Fruit fly (Drosophila melanogaster) whole organism, adult: ENCODE data around the gene CG11902.
A peak's percentile ranks its signal among the peaks of the same experiment; 100 is the strongest.

Source experiments
- CG11617 ChIP-seq: fragments of 200-800 bp; sonication (Bioruptor generic); optimal IDR thresholded peaks from 2 replicates; lab custom pipeline; 2017; ENCODE audit warnings: mild to moderate bottlenecking, missing biosample characterization, missing genetic modification reagents, missing genetic modification characterization
- CG12768 ChIP-seq: fragments of 200-800 bp; sonication (Bioruptor generic); optimal IDR thresholded peaks from 2 replicates; lab custom pipeline; 2017; ENCODE audit warnings: missing biosample characterization, missing genetic modification characterization, mild to moderate bottlenecking, moderate library complexity, missing genetic modification reagents
- CG14711 ChIP-seq: fragments of 200-800 bp; sonication (Bioruptor generic); optimal IDR thresholded peaks from 2 replicates; lab custom pipeline; 2018; ENCODE audit warnings: missing biosample characterization, mild to moderate bottlenecking, missing genetic modification characterization, moderate library complexity
- CG1620 ChIP-seq: fragments of 200-800 bp; sonication (Bioruptor generic); optimal IDR thresholded peaks from 2 replicates; lab custom pipeline; 2016; ENCODE audit warnings: missing biosample characterization, missing genetic modification characterization
- CG33017 ChIP-seq: fragments of 200-800 bp; sonication (Bioruptor generic); optimal IDR thresholded peaks from 2 replicates; lab custom pipeline; 2018; ENCODE audit warnings: missing biosample characterization, mild to moderate bottlenecking, missing genetic modification characterization, moderate library complexity
- CG5204 ChIP-seq: fragments of 200-800 bp; sonication (Bioruptor generic); optimal IDR thresholded peaks from 2 replicates; lab custom pipeline; 2016; ENCODE audit warnings: missing biosample characterization, missing genetic modification characterization
- CG7045 ChIP-seq: fragments of 200-800 bp; sonication (Bioruptor generic); optimal IDR thresholded peaks from 2 replicates; lab custom pipeline; 2017; ENCODE audit warnings: missing biosample characterization, mild to moderate bottlenecking, missing genetic modification characterization
- CG7101 ChIP-seq: fragments of 200-800 bp; sonication (Bioruptor generic); optimal IDR thresholded peaks from 2 replicates; lab custom pipeline; 2018; ENCODE audit warnings: missing biosample characterization, mild to moderate bottlenecking, missing genetic modification characterization, moderate library complexity
- Clk ChIP-seq: fragments of 200-800 bp; sonication (Bioruptor generic); optimal IDR thresholded peaks from 2 replicates; lab custom pipeline; 2017; ENCODE audit warnings: missing biosample characterization, missing genetic modification characterization
- Hr96 ChIP-seq: fragments of 200-800 bp; sonication (Bioruptor generic); optimal IDR thresholded peaks from 2 replicates; lab custom pipeline; 2016; ENCODE audit warnings: missing biosample characterization, missing genetic modification characterization
- Mnt ChIP-seq: fragments of 200-800 bp; sonication (Bioruptor generic); optimal IDR thresholded peaks from 2 replicates; lab custom pipeline; 2016; ENCODE audit warnings: missing biosample characterization, mild to moderate bottlenecking, missing genetic modification characterization
- bab1 ChIP-seq: fragments of 200-800 bp; sonication (Bioruptor generic); optimal IDR thresholded peaks from 3 replicates; lab custom pipeline; 2019; ENCODE audit warnings: missing biosample characterization, mild to moderate bottlenecking, missing genetic modification characterization, moderate library complexity
- cic ChIP-seq: fragments of 200-800 bp; sonication (Bioruptor generic); optimal IDR thresholded peaks from 2 replicates; lab custom pipeline; 2017; ENCODE audit warnings: missing biosample characterization, mild to moderate bottlenecking, missing genetic modification characterization, moderate library complexity
- cnc ChIP-seq, 2 experiments: fragments of >200 bp; optimal IDR thresholded peaks; 2 replicates each; lab custom pipeline; 2017
- ovo ChIP-seq: fragments of 200-800 bp; sonication (Bioruptor generic); optimal IDR thresholded peaks from 2 replicates; lab custom pipeline; 2016; ENCODE audit warnings: missing biosample characterization, missing genetic modification characterization
- pad ChIP-seq: fragments of 200-800 bp; sonication (Bioruptor generic); optimal IDR thresholded peaks from 3 replicates; lab custom pipeline; 2017; ENCODE audit warnings: missing biosample characterization, missing genetic modification characterization, mild to moderate bottlenecking, moderate library complexity, missing genetic modification reagents
- tj ChIP-seq: fragments of 200-800 bp; sonication (Bioruptor generic); optimal IDR thresholded peaks from 3 replicates; lab custom pipeline; 2017; ENCODE audit warnings: missing biosample characterization, mild to moderate bottlenecking, missing genetic modification characterization, moderate library complexity
- toe ChIP-seq: fragments of 200-800 bp; sonication (Bioruptor generic); optimal IDR thresholded peaks from 2 replicates; lab custom pipeline; 2016; ENCODE audit warnings: missing biosample characterization, missing genetic modification characterization

Gene CG11902

dm6 chr3R:25384206-25384605 is 49.1 kb downstream of the CG11902 start:
- TF ChIP-seq Clk (GFP tag; lab: Kevin White, UChicago) (no peak), ovo (GFP tag; lab: Kevin White, UChicago) (no peak), CG33017 (tag; lab: Kevin White, UChicago) (no peak), cic (GFP tag; lab: Kevin White, UChicago) (no peak), CG11617 (no peak), cnc (optimal IDR thresholded peaks at IDR 0.05; lab: Kevin White, UChicago) (no peak), bab1 (GFP tag; lab: Kevin White, UChicago) (no peak), Mnt (GFP tag; lab: Kevin White, UChicago) (no peak), CG5204 (GFP tag; lab: Kevin White, UChicago) (no peak), pad (no peak), Hr96 (GFP tag; lab: Kevin White, UChicago) (no peak), CG14711 (tag; lab: Kevin White, UChicago) (no peak), CG7101 (no peak), CG7045 (GFP tag; lab: Kevin White, UChicago) (no peak), CG1620 (GFP tag; lab: Kevin White, UChicago) (no peak), tj (GFP tag; lab: Kevin White, UChicago) (no peak), toe (no peak), CG12768 (GFP tag; lab: Kevin White, UChicago) (no peak)

dm6 chr3R:25388522-25388921 is 53.5 kb downstream of the CG11902 start:
- peak; percentile 16 for TF ChIP-seq CG14711 (tag; lab: Kevin White, UChicago)
- TF ChIP-seq CG7101 = peak; percentile 20
- peak; percentile 33 for TF ChIP-seq CG33017 (tag; lab: Kevin White, UChicago)
- TF ChIP-seq CG1620 (GFP tag; lab: Kevin White, UChicago) = no peak
